Worm (Caenorhabditis elegans): ENCODE results near the gene vab-15.

DNA sequence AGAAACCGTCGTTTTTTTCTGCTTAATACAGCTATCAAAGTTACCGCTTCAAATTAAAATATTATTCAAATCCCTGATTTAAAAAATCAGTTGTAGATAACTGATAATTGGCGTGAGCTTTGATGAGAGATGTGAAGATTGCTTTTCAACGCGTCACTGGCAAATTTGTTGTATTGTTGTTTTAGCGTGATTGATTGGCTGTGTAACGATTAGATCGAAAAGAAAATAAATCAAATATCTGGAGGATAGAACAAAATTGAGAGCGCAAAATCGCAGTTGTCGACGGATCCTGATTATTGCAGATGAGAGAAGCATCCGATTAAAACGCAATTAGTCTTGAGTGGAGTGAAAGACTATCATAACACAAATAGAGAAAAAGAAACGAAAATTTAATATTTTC, 6.2 kb upstream of the vab-15 start:
- no peak for TF ChIP-seq nhr-28 (tag; optimal IDR thresholded peaks at IDR 0.05)
- no peak for TF ChIP-seq pha-4 (tag; optimal IDR thresholded peaks at IDR 0.05)
- TF ChIP-seq aly-2 (tag; optimal IDR thresholded peaks at IDR 0.05) = no peak
- no peak for TF ChIP-seq snpc-4 (tag; optimal IDR thresholded peaks at IDR 0.05)
- TF ChIP-seq sea-2 (GFP tag; optimal IDR thresholded peaks at IDR 0.05) = no peak
- no peak for TF ChIP-seq fos-1 (tag; optimal IDR thresholded peaks at IDR 0.05)
- no peak for TF ChIP-seq ceh-16 (tag; optimal IDR thresholded peaks at IDR 0.05)
- no peak for TF ChIP-seq lin-39 (tag; optimal IDR thresholded peaks at IDR 0.05)
- no peak for TF ChIP-seq ZK546.5 (tag; optimal IDR thresholded peaks at IDR 0.05)
- no peak for TF ChIP-seq nfya-1 (tag; optimal IDR thresholded peaks at IDR 0.05; ENCODE audit: insufficient read depth)
- TF ChIP-seq pqm-1 (tag; optimal IDR thresholded peaks at IDR 0.05) = no peak
